Worm (Caenorhabditis elegans) whole organism, mixed stage, embryonic: ENCODE measurements around the gene srx-42.

Experiments used
- lin-13 ChIP-seq: fragments of 150-350 bp; optimal IDR thresholded peaks from 2 replicates; lab custom pipeline; 2014; ENCODE audit warnings: missing biosample characterization, missing genetic modification characterization
- mep-1 ChIP-seq: fragments of 150-350 bp; optimal IDR thresholded peaks from 2 replicates; lab custom pipeline; 2017; ENCODE audit warnings: missing biosample characterization, missing genetic modification reagents, missing genetic modification characterization, inconsistent platforms

ce11 chrV:13907557-13908104, 13.2 kb upstream of the srx-42 start:
- TF ChIP-seq lin-13 (tag; lab: Kevin White, UChicago): no peak
- no peak for TF ChIP-seq mep-1
